Fruit fly (Drosophila melanogaster): Measurements from ENCODE around the gene ash2.
A peak's percentile ranks its signal among the peaks of the same experiment; 100 is the strongest.

The ash2 gene

dm6 chr3R:24654770-24655322 is 4.9 kb downstream of the ash2 start, which contains the start of the genes CG31125 and CG6695 (continued):
- TF ChIP-seq Lim3 (GFP tag; IDR thresholded peaks at IDR 0.05) = no peak
- peak; percentile 34 for TF ChIP-seq CG7556 (GFP tag; optimal IDR thresholded peaks at IDR 0.05)
- no peak for TF ChIP-seq Kr (GFP tag; optimal IDR thresholded peaks at IDR 0.05)
- TF ChIP-seq CG8388 (GFP tag; optimal IDR thresholded peaks at IDR 0.05) = peak; percentile 12
- TF ChIP-seq Fer2 (tag; optimal IDR thresholded peaks at IDR 0.05) = peak; percentile 2
- peak; percentile 61 for TF ChIP-seq Side (GFP tag; optimal IDR thresholded peaks at IDR 0.05)
- TF ChIP-seq Myb (GFP tag; optimal IDR thresholded peaks at IDR 0.05) = peak; percentile 96
- TF ChIP-seq Elba2 (GFP tag; optimal IDR thresholded peaks at IDR 0.05) = peak; percentile 28
- no peak for TF ChIP-seq CG11723 (GFP tag; optimal IDR thresholded peaks at IDR 0.05)
- TF ChIP-seq CG2129 (GFP tag; IDR thresholded peaks at IDR 0.05; ENCODE audit: partially characterized antibody) = peak; percentile 55; the same call in 1 of the 2 replicates
- TF ChIP-seq CHES-1-like (GFP tag; optimal IDR thresholded peaks at IDR 0.05) = peak; percentile 81
- peak; percentile 77 for TF ChIP-seq CoRest (tag; optimal IDR thresholded peaks at IDR 0.05)
- TF ChIP-seq Antp (GFP tag; optimal IDR thresholded peaks at IDR 0.05) = peak; percentile 67
- peak; percentile 74 for TF ChIP-seq shn (GFP tag; optimal IDR thresholded peaks at IDR 0.05)
- TF ChIP-seq CG1832 (GFP tag; optimal IDR thresholded peaks at IDR 0.05) = no peak
- no peak for TF ChIP-seq Fer3 (tag; optimal IDR thresholded peaks at IDR 0.05)
- no peak for TF ChIP-seq CG2889 (GFP tag; IDR thresholded peaks at IDR 0.05)
- peak; percentile 68 for TF ChIP-seq bbx (GFP tag; IDR thresholded peaks at IDR 0.05; ENCODE audit: partially characterized antibody)
- peak; percentile 48 for TF ChIP-seq Atf3 (GFP tag; optimal IDR thresholded peaks at IDR 0.05)
- TF ChIP-seq Lhr (GFP tag; optimal IDR thresholded peaks at IDR 0.05) = no peak
- peak; percentile 90 for TF ChIP-seq Dref (GFP tag; IDR thresholded peaks at IDR 0.05)
- peak; percentile 96 for TF ChIP-seq Ets65A (GFP tag)
- TF ChIP-seq stc (GFP tag; IDR thresholded peaks at IDR 0.05) = no peak
- TF ChIP-seq ap (GFP tag; IDR thresholded peaks at IDR 0.05) = no peak
- peak; percentile 44 to 65 for TF ChIP-seq chif (GFP tag; optimal IDR thresholded peaks at IDR 0.05)
- TF ChIP-seq CG16863 (GFP tag; optimal IDR thresholded peaks at IDR 0.05) = peak; percentile 48
- TF ChIP-seq CG17829 (tag; optimal IDR thresholded peaks at IDR 0.05) = peak; percentile 60
- TF ChIP-seq Nf-YB (GFP tag; optimal IDR thresholded peaks at IDR 0.05) = no peak
- peak; percentile 94 for TF ChIP-seq BEAF-32 (GFP tag; optimal IDR thresholded peaks at IDR 0.05)
- peak; percentile 41 for TF ChIP-seq CG1602 (GFP tag; optimal IDR thresholded peaks at IDR 0.05)
- peak; percentile 68 for TF ChIP-seq CG13624 (GFP tag; optimal IDR thresholded peaks at IDR 0.05)
- TF ChIP-seq CG42726 (GFP tag; IDR thresholded peaks at IDR 0.05; ENCODE audit: partially characterized antibody) = 0 out of 2 replicates have a peak, but pooled peaks have one; percentile 38
- peak; percentile 60 for TF ChIP-seq CG9437 (GFP tag; optimal IDR thresholded peaks at IDR 0.05)
- TF ChIP-seq oc (tag; optimal IDR thresholded peaks at IDR 0.05) = no peak
- TF ChIP-seq kay (GFP tag; optimal IDR thresholded peaks at IDR 0.05) = peak; percentile 7
- TF ChIP-seq nom (GFP tag; optimal IDR thresholded peaks at IDR 0.05) = no peak
- peak; percentile 46; the same call in 1 of the 3 replicates for TF ChIP-seq zen2 (GFP tag; IDR thresholded peaks at IDR 0.05; ENCODE audit: partially characterized antibody)
- peak; percentile 52 for TF ChIP-seq pum (GFP tag; optimal IDR thresholded peaks at IDR 0.05)
- TF ChIP-seq Nf-YC (tag; optimal IDR thresholded peaks at IDR 0.05) = peak; percentile 46
- peak; percentile 45 for TF ChIP-seq Fer1 (GFP tag; optimal IDR thresholded peaks at IDR 0.05)
- peak; percentile 21 for TF ChIP-seq CG18011 (GFP tag; optimal IDR thresholded peaks at IDR 0.05)
- peak; percentile 98 for TF ChIP-seq Sry-δ (GFP tag; optimal IDR thresholded peaks at IDR 0.05)
- TF ChIP-seq ci (GFP tag; IDR thresholded peaks at IDR 0.05) = 0 out of 3 replicates have a peak, but pooled peaks have one; percentile 53
- TF ChIP-seq sob (GFP tag; IDR thresholded peaks at IDR 0.05) = peak; percentile 56
- peak; percentile 83 for TF ChIP-seq Dp (GFP tag; optimal IDR thresholded peaks at IDR 0.05)
- TF ChIP-seq gro (GFP tag; optimal IDR thresholded peaks at IDR 0.05) = peak; percentile 85
- peak; percentile 85 for TF ChIP-seq knrl (GFP tag; IDR thresholded peaks at IDR 0.05; ENCODE audit: partially characterized antibody)
- peak; percentile 28 for TF ChIP-seq CG3995 (GFP tag; optimal IDR thresholded peaks at IDR 0.05)
- TF ChIP-seq Camta (GFP tag; optimal IDR thresholded peaks at IDR 0.05) = peak; percentile 62
- 0 out of 2 replicates have a peak, but pooled peaks have one; percentile 9 for TF ChIP-seq CG1024 (GFP tag; IDR thresholded peaks at IDR 0.05)
